Fruit fly (Drosophila melanogaster) whole organism, embryonic: ENCODE measurements around the gene CG13138.

Experiments used
- Antp ChIP-seq: fragments of 200-800 bp; sonication (Bioruptor generic); optimal IDR thresholded peaks from 3 replicates; lab custom pipeline; 2016; ENCODE audit warnings: missing biosample characterization, missing genetic modification characterization
- BtbVII ChIP-seq: fragments of 200-800 bp; sonication (Bioruptor generic); optimal IDR thresholded peaks from 3 replicates; lab custom pipeline; 2017; ENCODE audit warnings: missing biosample characterization, mild to moderate bottlenecking, missing genetic modification characterization
- Bteb2 ChIP-seq: fragments of 200-800 bp; sonication (Bioruptor generic); optimal IDR thresholded peaks from 2 replicates; lab custom pipeline; 2016; ENCODE audit warnings: missing biosample characterization, missing genetic modification characterization
- CG10431 ChIP-seq: fragments of 200-800 bp; sonication (Bioruptor generic); optimal IDR thresholded peaks from 3 replicates; lab custom pipeline; 2018; ENCODE audit warnings: missing biosample characterization, mild to moderate bottlenecking, missing genetic modification characterization
- CG11093 ChIP-seq: fragments of 200-800 bp; sonication (Bioruptor generic); IDR thresholded peaks from 3 replicates; pipeline ENCODE4 v1.3.6; 2022; ENCODE audit warnings: missing biosample characterization, missing genetic modification characterization
- CG11247 ChIP-seq: fragments of 200-800 bp; sonication (Bioruptor generic); IDR thresholded peaks from 2 replicates; pipeline ENCODE4 v1.3.6; 2022; ENCODE audit warnings: missing biosample characterization, missing genetic modification characterization
- CG12744 ChIP-seq: fragments of 200-800 bp; sonication (Bioruptor generic); optimal IDR thresholded peaks from 2 replicates; lab custom pipeline; 2016; ENCODE audit warnings: missing biosample characterization, missing genetic modification characterization
- CG13123 ChIP-seq: fragments of 200-800 bp; sonication (Bioruptor generic); optimal IDR thresholded peaks from 2 replicates; lab custom pipeline; 2016; ENCODE audit warnings: missing biosample characterization, missing genetic modification characterization
- CG15269 ChIP-seq: fragments of 200-800 bp; sonication (Bioruptor generic); optimal IDR thresholded peaks from 2 replicates; lab custom pipeline; 2018; ENCODE audit warnings: missing biosample characterization, mild to moderate bottlenecking, missing genetic modification characterization, moderate library complexity
- CG15601 ChIP-seq: fragments of 200-800 bp; sonication (Bioruptor generic); optimal IDR thresholded peaks from 3 replicates; lab custom pipeline; 2019; ENCODE audit warnings: missing biosample characterization, mild to moderate bottlenecking, missing genetic modification characterization, moderate library complexity
- CG16815 ChIP-seq: fragments of 200-800 bp; sonication (Bioruptor generic); optimal IDR thresholded peaks from 3 replicates; lab custom pipeline; 2017; ENCODE audit warnings: missing biosample characterization, mild to moderate bottlenecking, missing genetic modification characterization
- CG17361 ChIP-seq: fragments of 200-800 bp; sonication (Bioruptor generic); IDR thresholded peaks from 3 replicates; pipeline ENCODE4 v1.3.6; 2022; ENCODE audit warnings: missing biosample characterization, missing genetic modification characterization
- CG17612 ChIP-seq: fragments of 200-800 bp; sonication (Bioruptor generic); IDR thresholded peaks from 2 replicates; pipeline ENCODE4 v1.3.6; 2022; ENCODE audit warnings: missing biosample characterization, missing genetic modification characterization
- CG1832 ChIP-seq: fragments of 200-800 bp; sonication (Bioruptor generic); optimal IDR thresholded peaks from 2 replicates; lab custom pipeline; 2017; ENCODE audit warnings: missing biosample characterization, mild to moderate bottlenecking, missing genetic modification characterization, inconsistent platforms
- CG2120 ChIP-seq: fragments of 200-800 bp; sonication (Bioruptor generic); optimal IDR thresholded peaks from 3 replicates; lab custom pipeline; 2016; ENCODE audit warnings: missing biosample characterization, missing genetic modification characterization
- CG2875 ChIP-seq: fragments of 200-800 bp; sonication (Bioruptor generic); optimal IDR thresholded peaks from 2 replicates; lab custom pipeline; 2017; ENCODE audit warnings: missing biosample characterization, mild to moderate bottlenecking, missing genetic modification characterization, missing genetic modification reagents
- CG31441 ChIP-seq: fragments of 200-800 bp; sonication (Bioruptor generic); IDR thresholded peaks from 2 replicates; pipeline ENCODE4 v1.3.6; 2022; ENCODE audit warnings: missing biosample characterization, missing genetic modification characterization
- CG4617 ChIP-seq: fragments of 200-800 bp; sonication (Bioruptor generic); optimal IDR thresholded peaks from 3 replicates; lab custom pipeline; 2016; ENCODE audit warnings: missing biosample characterization, missing genetic modification characterization, borderline replicate concordance
- CG5245 ChIP-seq: fragments of 200-800 bp; sonication (Bioruptor generic); optimal IDR thresholded peaks from 3 replicates; lab custom pipeline; 2016; ENCODE audit warnings: missing biosample characterization, missing genetic modification characterization
- CG7786 ChIP-seq: fragments of 200-800 bp; sonication (Bioruptor generic); optimal IDR thresholded peaks from 2 replicates; lab custom pipeline; 2016; ENCODE audit warnings: missing biosample characterization, missing genetic modification characterization
- CG8359 ChIP-seq: fragments of 200-800 bp; sonication (Bioruptor generic); optimal IDR thresholded peaks from 2 replicates; lab custom pipeline; 2017; ENCODE audit warnings: missing biosample characterization, mild to moderate bottlenecking, missing genetic modification characterization, borderline replicate concordance
- Camta ChIP-seq: fragments of 200-800 bp; sonication (Bioruptor generic); optimal IDR thresholded peaks from 2 replicates; lab custom pipeline; 2016; ENCODE audit warnings: missing biosample characterization, missing genetic modification characterization
- Dek ChIP-seq: fragments of 200-800 bp; sonication (Bioruptor generic); optimal IDR thresholded peaks from 3 replicates; lab custom pipeline; 2019; ENCODE audit warnings: missing biosample characterization, mild to moderate bottlenecking, missing genetic modification characterization, moderate library complexity
- Dip3 ChIP-seq: fragments of 200-800 bp; sonication (Bioruptor generic); optimal IDR thresholded peaks from 3 replicates; lab custom pipeline; 2016; ENCODE audit warnings: missing biosample characterization, missing genetic modification characterization
- Dref ChIP-seq: fragments of 200-800 bp; sonication (Bioruptor generic); IDR thresholded peaks from 2 replicates; pipeline ENCODE4 v1.3.6; 2022; ENCODE audit warnings: missing biosample characterization, missing genetic modification characterization
- Eip74EF ChIP-seq, 2 experiments: fragments of 200-800 bp in 1 of 2; fragments of >200 bp in 1 of 2; sonication (Bioruptor generic) in 1 of 2; optimal IDR thresholded peaks; 2 replicates each; lab custom pipeline; 2017 to 2019; ENCODE audit warnings: missing biosample characterization in 2 of 2, missing genetic modification characterization in 2 of 2, mild to moderate bottlenecking in 1 of 2, moderate library complexity in 1 of 2
- Ets65A ChIP-seq: fragments of 200-800 bp; sonication (Bioruptor generic); peaks from one replicate; lab custom pipeline; 2016; ENCODE audit warnings: missing biosample characterization, missing genetic modification characterization
- Fer3 ChIP-seq: fragments of 200-800 bp; sonication (Bioruptor generic); optimal IDR thresholded peaks from 2 replicates; lab custom pipeline; 2018; ENCODE audit warnings: missing biosample characterization, mild to moderate bottlenecking, missing genetic modification characterization, moderate library complexity
- H2.0 ChIP-seq: fragments of 200-800 bp; sonication (Bioruptor generic); IDR thresholded peaks from 2 replicates; pipeline ENCODE4 v1.3.6; 2022; ENCODE audit warnings: missing biosample characterization, missing genetic modification characterization
- HLH4C ChIP-seq: fragments of 200-800 bp; sonication (Bioruptor generic); IDR thresholded peaks from 3 replicates; pipeline ENCODE4 v1.3.6; 2022; ENCODE audit warnings: missing biosample characterization, missing genetic modification characterization; ENCODE audit not compliant: partially characterized antibody
- Hmx ChIP-seq: fragments of 200-800 bp; sonication (Bioruptor generic); optimal IDR thresholded peaks from 2 replicates; lab custom pipeline; 2016; ENCODE audit warnings: missing biosample characterization, missing genetic modification characterization
- MTF-1 ChIP-seq: fragments of 200-800 bp; sonication (Bioruptor generic); optimal IDR thresholded peaks from 2 replicates; lab custom pipeline; 2018; ENCODE audit warnings: missing biosample characterization, mild to moderate bottlenecking, missing genetic modification characterization, borderline replicate concordance
- Nf-YA ChIP-seq: fragments of 200-800 bp; sonication (Bioruptor generic); IDR thresholded peaks from 2 replicates; pipeline ENCODE4 v1.3.6; 2022; ENCODE audit warnings: missing biosample characterization, missing genetic modification characterization
- Side ChIP-seq: fragments of 200-800 bp; sonication (Bioruptor generic); optimal IDR thresholded peaks from 2 replicates; lab custom pipeline; 2016; ENCODE audit warnings: missing biosample characterization, missing genetic modification characterization
- Vsx1 ChIP-seq: fragments of 200-800 bp; sonication (Bioruptor generic); optimal IDR thresholded peaks from 2 replicates; lab custom pipeline; 2017; ENCODE audit warnings: missing biosample characterization, mild to moderate bottlenecking, missing genetic modification characterization, missing genetic modification reagents
- aop ChIP-seq: fragments of 200-800 bp; sonication (Bioruptor generic); IDR thresholded peaks from 2 replicates; pipeline ENCODE4 v1.3.6; 2022; ENCODE audit warnings: missing biosample characterization, missing genetic modification characterization
- cad ChIP-seq: fragments of >200 bp; optimal IDR thresholded peaks from 2 replicates; lab custom pipeline; 2017; ENCODE audit warnings: missing biosample characterization, missing genetic modification characterization
- gce ChIP-seq: fragments of 200-800 bp; sonication (Bioruptor generic); IDR thresholded peaks from 3 replicates; pipeline ENCODE4 v1.3.6; 2022; ENCODE audit warnings: missing biosample characterization, missing genetic modification characterization
- gem ChIP-seq: fragments of 200-800 bp; sonication (Bioruptor generic); optimal IDR thresholded peaks from 2 replicates; lab custom pipeline; 2019; ENCODE audit warnings: missing biosample characterization, mild to moderate bottlenecking, missing genetic modification characterization, moderate library complexity
- kah ChIP-seq: fragments of 200-800 bp; sonication (Bioruptor generic); optimal IDR thresholded peaks from 2 replicates; lab custom pipeline; 2018; ENCODE audit warnings: missing biosample characterization, mild to moderate bottlenecking, missing genetic modification characterization
- kni ChIP-seq: fragments of 200-800 bp; sonication (Bioruptor generic); optimal IDR thresholded peaks from 3 replicates; lab custom pipeline; 2017; ENCODE audit warnings: mild to moderate bottlenecking, missing biosample characterization, missing genetic modification reagents, missing genetic modification characterization
- lbe ChIP-seq: fragments of 200-800 bp; sonication (Bioruptor generic); optimal IDR thresholded peaks from 2 replicates; lab custom pipeline; 2016; ENCODE audit warnings: missing biosample characterization, mild to moderate bottlenecking, missing genetic modification characterization
- otp ChIP-seq: fragments of 200-800 bp; sonication (Bioruptor generic); IDR thresholded peaks from 3 replicates; pipeline ENCODE4, ENCODE4 v1.3.6; 2022; ENCODE audit warnings: missing biosample characterization, missing genetic modification characterization
- prd ChIP-seq, 3 experiments: fragments of >200 bp in 2 of 3; fragments of 200-800 bp in 1 of 3; sonication (Bioruptor generic) in 1 of 3; optimal IDR thresholded peaks in 2 of 3; IDR thresholded peaks in 1 of 3; 2 replicates in 2 of 3; 3 replicates in 1 of 3; pipeline versions ENCODE4 v1.3.6 to Lab custom; 2017 to 2022; ENCODE audit warnings: missing biosample characterization in 1 of 3, missing genetic modification characterization in 1 of 3
- scrt ChIP-seq: fragments of 200-800 bp; sonication (Bioruptor generic); optimal IDR thresholded peaks from 2 replicates; lab custom pipeline; 2018; ENCODE audit warnings: missing biosample characterization, mild to moderate bottlenecking, missing genetic modification characterization, moderate library complexity
- sr ChIP-seq: fragments of 200-800 bp; sonication (Bioruptor generic); IDR thresholded peaks from 3 replicates; pipeline ENCODE4 v1.3.6; 2022; ENCODE audit warnings: missing biosample characterization, missing genetic modification characterization
- toy ChIP-seq: fragments of 200-800 bp; sonication (Bioruptor generic); IDR thresholded peaks from 2 replicates; pipeline ENCODE4 v1.3.6; 2022; ENCODE audit warnings: missing biosample characterization, missing genetic modification characterization
- tup ChIP-seq: fragments of 200-800 bp; sonication (Bioruptor generic); optimal IDR thresholded peaks from 2 replicates; lab custom pipeline; 2016; ENCODE audit warnings: missing biosample characterization, mild to moderate bottlenecking, missing genetic modification characterization, moderate library complexity
- wor ChIP-seq: fragments of 200-800 bp; sonication (Bioruptor generic); IDR thresholded peaks from 2 replicates; pipeline ENCODE4 v1.3.6; 2022; ENCODE audit warnings: missing biosample characterization, missing genetic modification characterization

Gene CG13138

dm6 chr2L:10333091-10333991 is 31.5 kb upstream of the CG13138 start, which contains the start of gene GATAd (continued):
- no peak for TF ChIP-seq toy (GFP tag; lab: Robert Waterston, UW)
- TF ChIP-seq CG17612, result no peak
- no peak for TF ChIP-seq Fer3 (tag; lab: Kevin White, UChicago)
- TF ChIP-seq Hmx (GFP tag; lab: Kevin White, UChicago), result no peak
- peak in 1 of 2 experiments; percentile 19 for TF ChIP-seq Eip74EF (GFP tag; optimal IDR thresholded peaks at IDR 0.05; lab: Kevin White, UChicago)
- no peak for TF ChIP-seq CG12744
- TF ChIP-seq CG8359 (GFP tag; lab: Kevin White, UChicago), result no peak
- TF ChIP-seq BtbVII, result no peak
- TF ChIP-seq scrt (GFP tag; lab: Kevin White, UChicago), result no peak
- TF ChIP-seq Vsx1, result no peak
- no peak for TF ChIP-seq CG2875 (GFP tag; lab: Kevin White, UChicago)
- no peak for TF ChIP-seq CG11247 (GFP tag; lab: Robert Waterston, UW)
- no peak for TF ChIP-seq CG31441 (GFP tag; lab: Robert Waterston, UW)
- peak; percentile 77 for TF ChIP-seq CG4617 (GFP tag; lab: Kevin White, UChicago)
- 0 out of 3 replicates have a peak, but pooled peaks have one; percentile 5 for TF ChIP-seq CG17361 (GFP tag; lab: Robert Waterston, UW)
- no peak for TF ChIP-seq CG5245 (GFP tag; lab: Kevin White, UChicago)
- TF ChIP-seq tup (GFP tag; lab: Kevin White, UChicago), result no peak
- TF ChIP-seq CG7786, result no peak
- no peak for TF ChIP-seq wor
- no peak for TF ChIP-seq Side (GFP tag; lab: Kevin White, UChicago)
- TF ChIP-seq aop (GFP tag; lab: Robert Waterston, UW), result no peak
- TF ChIP-seq prd (optimal IDR thresholded peaks at IDR 0.05; lab: Kevin White, UChicago), result no peak
- no peak for TF ChIP-seq prd (GFP tag; IDR thresholded peaks at IDR 0.05; lab: Robert Waterston, UW)
- TF ChIP-seq CG1832, result no peak
- no peak for TF ChIP-seq Camta (GFP tag; lab: Kevin White, UChicago)
- TF ChIP-seq lbe (GFP tag; lab: Kevin White, UChicago), result no peak
- TF ChIP-seq kah (GFP tag; lab: Kevin White, UChicago), result no peak
- peak; percentile 0 for TF ChIP-seq CG15269 (tag; lab: Kevin White, UChicago)
- no peak for TF ChIP-seq Dip3
- peak; percentile 15 for TF ChIP-seq Dek
- peak; percentile 26 for TF ChIP-seq gem (tag; lab: Kevin White, UChicago)
- no peak for TF ChIP-seq CG16815
- TF ChIP-seq cad (GFP tag; lab: Kevin White, UChicago), result no peak
- no peak for TF ChIP-seq Bteb2 (GFP tag; lab: Kevin White, UChicago)
- TF ChIP-seq H2.0 (GFP tag; lab: Robert Waterston, UW), result no peak
- no peak for TF ChIP-seq Ets65A
- TF ChIP-seq Dref (GFP tag; lab: Robert Waterston, UW), result peak; percentile 62
- TF ChIP-seq CG15601 (tag; lab: Kevin White, UChicago), result no peak
- TF ChIP-seq Nf-YA (GFP tag; lab: Robert Waterston, UW), result no peak
- no peak for TF ChIP-seq HLH4C
- TF ChIP-seq gce (GFP tag; lab: Robert Waterston, UW), result no peak
- TF ChIP-seq kni, result peak; percentile 99
- no peak for TF ChIP-seq CG13123 (GFP tag; lab: Kevin White, UChicago)
- no peak for TF ChIP-seq otp
- TF ChIP-seq MTF-1 (GFP tag; lab: Kevin White, UChicago), result no peak
- TF ChIP-seq CG11093 (GFP tag; lab: Robert Waterston, UW), result no peak
- no peak for TF ChIP-seq CG10431
- no peak for TF ChIP-seq Antp (GFP tag; lab: Kevin White, UChicago)
- TF ChIP-seq CG2120 (GFP tag; lab: Kevin White, UChicago), result peak; percentile 9
- TF ChIP-seq sr, result no peak
